Worm (Caenorhabditis elegans) whole organism, late embryonic: ENCODE measurements around the gene C02H6.3.

Experiments
- C38D4.7 ChIP-seq: fragments of 200-800 bp; sonication (Bioruptor generic); optimal IDR thresholded peaks from 2 replicates; lab custom pipeline; 2018; ENCODE audit warnings: mild to moderate bottlenecking, missing genetic modification characterization, moderate library complexity, missing compliant biosample characterization
- T23F11.4 ChIP-seq: fragments of 200-800 bp; sonication (Bioruptor generic); optimal IDR thresholded peaks from 2 replicates; lab custom pipeline; 2018; ENCODE audit warnings: mild to moderate bottlenecking, missing genetic modification characterization, missing compliant biosample characterization
- ceh-14 ChIP-seq: sonication (generic microtip); optimal IDR thresholded peaks from 2 replicates; lab custom pipeline; 2016; ENCODE audit warnings: missing genotype, missing genetic modification characterization, missing compliant biosample characterization
- ceh-22 ChIP-seq: sonication (generic microtip); optimal IDR thresholded peaks from 2 replicates; lab custom pipeline; 2017; ENCODE audit warnings: missing biosample characterization, missing genetic modification characterization
- ceh-24 ChIP-seq: sonication (generic microtip); optimal IDR thresholded peaks from 2 replicates; lab custom pipeline; 2016; ENCODE audit warnings: mild to moderate bottlenecking, missing genetic modification characterization, missing compliant biosample characterization
- ceh-30 ChIP-seq: fragments of 150-350 bp; optimal IDR thresholded peaks from 2 replicates; lab custom pipeline; 2014; ENCODE audit warnings: missing biosample characterization, missing genetic modification characterization
- ceh-34 ChIP-seq: sonication (generic microtip); optimal IDR thresholded peaks from 2 replicates; lab custom pipeline; 2016; ENCODE audit warnings: mild to moderate bottlenecking, missing genetic modification characterization, missing compliant biosample characterization
- ceh-45 ChIP-seq: fragments of 200-800 bp; sonication (Bioruptor generic); IDR thresholded peaks from 2 replicates; pipeline ENCODE4 v1.3.6; 2022; ENCODE audit warnings: missing genetic modification reagents, missing genetic modification characterization, missing compliant biosample characterization
- ceh-48 ChIP-seq: sonication (generic microtip); optimal IDR thresholded peaks from 2 replicates; lab custom pipeline; 2016; ENCODE audit warnings: missing genetic modification characterization, inconsistent platforms, missing compliant biosample characterization
- ceh-6 ChIP-seq: fragments of 200-800 bp; sonication (Bioruptor generic); optimal IDR thresholded peaks from 2 replicates; lab custom pipeline; 2018; ENCODE audit warnings: mild to moderate bottlenecking, missing genetic modification characterization, missing compliant biosample characterization
- ceh-9 ChIP-seq: sonication (generic microtip); optimal IDR thresholded peaks from 2 replicates; lab custom pipeline; 2016; ENCODE audit warnings: mild to moderate bottlenecking, missing genetic modification characterization, inconsistent platforms, missing compliant biosample characterization
- che-1 ChIP-seq: sonication (generic microtip); optimal IDR thresholded peaks from 2 replicates; lab custom pipeline; 2016; ENCODE audit warnings: mild to moderate bottlenecking, missing genetic modification characterization, missing compliant biosample characterization
- dmd-4 ChIP-seq: sonication (generic microtip); optimal IDR thresholded peaks from 2 replicates; lab custom pipeline; 2016; ENCODE audit warnings: borderline replicate concordance, missing genetic modification characterization, missing compliant biosample characterization
- dve-1 ChIP-seq: sonication (generic microtip); optimal IDR thresholded peaks from 2 replicates; lab custom pipeline; 2017; ENCODE audit warnings: antibody characterized with exemption, mild to moderate bottlenecking, missing genetic modification characterization, missing compliant biosample characterization
- ets-4 ChIP-seq: sonication (generic microtip); optimal IDR thresholded peaks from 2 replicates; lab custom pipeline; 2016; ENCODE audit warnings: missing genetic modification characterization, missing compliant biosample characterization
- eyg-1 ChIP-seq: sonication (generic microtip); optimal IDR thresholded peaks from 2 replicates; lab custom pipeline; 2016; ENCODE audit warnings: missing genotype, missing genetic modification characterization, missing compliant biosample characterization
- gmeb-2 ChIP-seq: sonication (generic microtip); optimal IDR thresholded peaks from 2 replicates; lab custom pipeline; 2016; ENCODE audit warnings: missing genetic modification characterization, inconsistent platforms, missing compliant biosample characterization
- hlh-13 ChIP-seq: fragments of 200-800 bp; sonication (Bioruptor generic); optimal IDR thresholded peaks from 2 replicates; lab custom pipeline; 2018; ENCODE audit warnings: mild to moderate bottlenecking, missing genetic modification characterization, missing compliant biosample characterization
- hlh-15 ChIP-seq: sonication (generic microtip); optimal IDR thresholded peaks from 2 replicates; lab custom pipeline; 2016; ENCODE audit warnings: missing genetic modification characterization, missing compliant biosample characterization
- hlh-30 ChIP-seq: sonication (generic microtip); optimal IDR thresholded peaks from 2 replicates; lab custom pipeline; 2017; ENCODE audit warnings: antibody characterized with exemption, missing genetic modification characterization, missing compliant biosample characterization; ENCODE audit not compliant: insufficient read depth
- lin-11 ChIP-seq: fragments of 200-800 bp; sonication (Bioruptor generic); optimal IDR thresholded peaks from 2 replicates; lab custom pipeline; 2018; ENCODE audit warnings: mild to moderate bottlenecking, missing genetic modification characterization, missing compliant biosample characterization
- madf-2 ChIP-seq: sonication (generic microtip); optimal IDR thresholded peaks from 2 replicates; lab custom pipeline; 2017; ENCODE audit warnings: missing genetic modification characterization, missing compliant biosample characterization
- mec-3 ChIP-seq: sonication (generic microtip); optimal IDR thresholded peaks from 2 replicates; lab custom pipeline; 2016; ENCODE audit warnings: borderline replicate concordance, missing genetic modification characterization, missing compliant biosample characterization
- pag-3 ChIP-seq: sonication (generic microtip); optimal IDR thresholded peaks from 2 replicates; lab custom pipeline; 2016; ENCODE audit warnings: missing compliant biosample characterization, missing genetic modification characterization, borderline replicate concordance
- pax-1 ChIP-seq: fragments of 150-350 bp; optimal IDR thresholded peaks from 2 replicates; lab custom pipeline; 2014; ENCODE audit warnings: missing biosample characterization, missing genetic modification characterization
- pha-2 ChIP-seq: sonication (generic microtip); optimal IDR thresholded peaks from 2 replicates; lab custom pipeline; 2017; ENCODE audit warnings: mild to moderate bottlenecking, missing genetic modification characterization, missing compliant biosample characterization
- sdc-2 ChIP-seq: sonication (generic microtip); optimal IDR thresholded peaks from 2 replicates; lab custom pipeline; 2016; ENCODE audit warnings: missing genotype, missing genetic modification characterization, missing compliant biosample characterization
- sox-4 ChIP-seq: sonication (generic microtip); optimal IDR thresholded peaks from 2 replicates; lab custom pipeline; 2017; ENCODE audit warnings: mild to moderate bottlenecking, missing genetic modification characterization, inconsistent platforms, missing compliant biosample characterization
- syd-9 ChIP-seq: sonication (generic microtip); optimal IDR thresholded peaks from 2 replicates; lab custom pipeline; 2016; ENCODE audit warnings: mild to moderate bottlenecking, missing genetic modification characterization, moderate library complexity, missing compliant biosample characterization
- tbx-2 ChIP-seq: sonication (generic microtip); optimal IDR thresholded peaks from 2 replicates; lab custom pipeline; 2016; ENCODE audit warnings: missing genetic modification characterization, missing compliant biosample characterization
- tbx-7 ChIP-seq: sonication (generic microtip); optimal IDR thresholded peaks from 2 replicates; lab custom pipeline; 2016; ENCODE audit warnings: missing genotype, missing genetic modification characterization, missing compliant biosample characterization
- ttx-3 ChIP-seq: sonication (generic microtip); optimal IDR thresholded peaks from 2 replicates; lab custom pipeline; 2016; ENCODE audit warnings: missing genetic modification reagents, missing genetic modification characterization, missing compliant biosample characterization
- unc-42 ChIP-seq: sonication (generic microtip); optimal IDR thresholded peaks from 2 replicates; lab custom pipeline; 2016; ENCODE audit warnings: missing genotype, missing genetic modification characterization, missing compliant biosample characterization
- unc-86 ChIP-seq: sonication (generic microtip); optimal IDR thresholded peaks from 2 replicates; lab custom pipeline; 2016; ENCODE audit warnings: missing genetic modification characterization, missing compliant biosample characterization

The C02H6.3 gene

ce11 chrV:7400095-7400494 is 12.4 kb upstream of the C02H6.3 start, which contains the start of gene cnc-9:
Gene cnc-9 (minus strand): TSS chrV:7400195.
- no peak for TF ChIP-seq ceh-45 (GFP tag; lab: Robert Waterston, UW)
- TF ChIP-seq mec-3, result no peak
- no peak for TF ChIP-seq ceh-34 (tag; lab: Kevin White, UChicago)
- TF ChIP-seq pha-2, result no peak

- TF ChIP-seq ceh-6, result no peak
- TF ChIP-seq mec-3, result no peak
- TF ChIP-seq hlh-30 (tag; lab: Kevin White, UChicago), result no peak
- TF ChIP-seq hlh-15 (tag; lab: Kevin White, UChicago), result no peak
- TF ChIP-seq ceh-14 (tag; lab: Kevin White, UChicago), result no peak
- no peak for TF ChIP-seq madf-2
- no peak for TF ChIP-seq C38D4.7 (GFP tag; lab: Kevin White, UChicago)
- TF ChIP-seq ceh-45 (GFP tag; lab: Robert Waterston, UW), result no peak
- no peak for TF ChIP-seq unc-86 (tag; lab: Kevin White, UChicago)
- TF ChIP-seq sox-4 (tag; lab: Kevin White, UChicago), result no peak
- no peak for TF ChIP-seq pag-3
- TF ChIP-seq hlh-13 (GFP tag; lab: Kevin White, UChicago), result no peak
- no peak for TF ChIP-seq syd-9
- no peak for TF ChIP-seq pax-1 (tag; lab: Kevin White, UChicago)
- TF ChIP-seq ets-4 (tag; lab: Kevin White, UChicago), result no peak
- TF ChIP-seq ceh-22, result no peak
- no peak for TF ChIP-seq T23F11.4 (GFP tag; lab: Kevin White, UChicago)
- no peak for TF ChIP-seq tbx-7
- no peak for TF ChIP-seq ceh-48
Measured at ce11 chrV:7399202-7399601, 11.5 kb upstream of the C02H6.3 start, which contains the start of gene gst-41. Gene gst-41 (minus strand): TSS chrV:7399302.

ce11 chrV:7395359-7395758 is 7.7 kb upstream of the C02H6.3 start, which contains the start of gene srx-9:
Gene srx-9 (minus strand): TSS chrV:7395459.
- TF ChIP-seq ceh-48, result no peak
- no peak for TF ChIP-seq ceh-34 (tag; lab: Kevin White, UChicago)
- TF ChIP-seq tbx-7, result no peak
- no peak for TF ChIP-seq che-1 (tag; lab: Kevin White, UChicago)
- no peak for TF ChIP-seq pag-3
- no peak for TF ChIP-seq gmeb-2 (tag; lab: Kevin White, UChicago)
- TF ChIP-seq C38D4.7 (GFP tag; lab: Kevin White, UChicago), result no peak
- no peak for TF ChIP-seq tbx-2 (tag; lab: Kevin White, UChicago)
- TF ChIP-seq eyg-1 (tag; lab: Kevin White, UChicago), result no peak

ce11 chrV:7391933-7392332 is 4.3 kb upstream of the C02H6.3 start, which contains the start of gene fbxa-105:
Gene fbxa-105 (minus strand): TSS chrV:7392029.
- TF ChIP-seq dmd-4 (tag; lab: Kevin White, UChicago) (no peak), ceh-30 (tag; lab: Kevin White, UChicago) (no peak), ceh-9 (tag; lab: Kevin White, UChicago) (no peak), ceh-34 (tag; lab: Kevin White, UChicago) (no peak), mec-3 (no peak), unc-86 (tag; lab: Kevin White, UChicago) (no peak), ceh-24 (tag; lab: Kevin White, UChicago) (no peak), sox-4 (tag; lab: Kevin White, UChicago) (no peak), gmeb-2 (tag; lab: Kevin White, UChicago) (no peak), sdc-2 (tag; lab: Kevin White, UChicago) (no peak), madf-2 (no peak), lin-11 (no peak), tbx-2 (tag; lab: Kevin White, UChicago) (no peak), ceh-45 (GFP tag; lab: Robert Waterston, UW) (no peak), hlh-30 (tag; lab: Kevin White, UChicago) (no peak), unc-42 (tag; lab: Kevin White, UChicago) (no peak), dve-1 (tag; lab: Kevin White, UChicago) (no peak), syd-9 (no peak), ttx-3 (no peak), ceh-6 (no peak)
